Worm (Caenorhabditis elegans) whole organism, mixed stage, embryonic: ENCODE results near the gene F53H8.3.
A peak's percentile ranks its signal among the peaks of the same experiment; 100 is the strongest.

ENCODE experiments used
- M03D4.4 ChIP-seq: sonication (generic microtip); optimal IDR thresholded peaks from 2 replicates; lab custom pipeline; 2017; ENCODE audit warnings: mild to moderate bottlenecking, missing genetic modification characterization, missing compliant biosample characterization
- bed-3 ChIP-seq: fragments of 200-800 bp; sonication (Bioruptor generic); optimal IDR thresholded peaks from 3 replicates; lab custom pipeline; 2018; ENCODE audit warnings: mild to moderate bottlenecking, missing genetic modification characterization, moderate library complexity, missing compliant biosample characterization
- blmp-1 ChIP-seq: fragments of 150-350 bp; optimal IDR thresholded peaks from 2 replicates; lab custom pipeline; 2014; ENCODE audit warnings: missing biosample characterization, missing genetic modification characterization
- ceh-39 ChIP-seq: fragments of 150-350 bp; optimal IDR thresholded peaks from 2 replicates; lab custom pipeline; 2014; ENCODE audit warnings: missing biosample characterization, missing genetic modification characterization
- ceh-43 ChIP-seq: fragments of 200-800 bp; sonication (Bioruptor generic); optimal IDR thresholded peaks from 2 replicates; lab custom pipeline; 2018; ENCODE audit warnings: mild to moderate bottlenecking, missing genetic modification characterization, moderate library complexity, missing compliant biosample characterization
- ceh-83 ChIP-seq: fragments of 200-800 bp; sonication (Bioruptor generic); optimal IDR thresholded peaks from 2 replicates; lab custom pipeline; 2018; ENCODE audit warnings: mild to moderate bottlenecking, missing genetic modification characterization, missing compliant biosample characterization
- ces-1 ChIP-seq: fragments of 150-350 bp; optimal IDR thresholded peaks from 2 replicates; lab custom pipeline; 2014; ENCODE audit warnings: missing biosample characterization, missing genetic modification reagents, missing genetic modification characterization
- cnd-1 ChIP-seq: fragments of 200-800 bp; sonication (Bioruptor generic); optimal IDR thresholded peaks from 2 replicates; lab custom pipeline; 2018; ENCODE audit warnings: mild to moderate bottlenecking, missing genetic modification characterization, missing compliant biosample characterization
- drap-1 ChIP-seq: fragments of 200-800 bp; sonication (Bioruptor generic); optimal IDR thresholded peaks from 3 replicates; lab custom pipeline; 2018; ENCODE audit warnings: mild to moderate bottlenecking, missing genetic modification characterization, missing compliant biosample characterization
- elt-1 ChIP-seq: sonication (generic microtip); optimal IDR thresholded peaks from 2 replicates; lab custom pipeline; 2017; ENCODE audit warnings: missing genetic modification characterization, mild to moderate bottlenecking, missing compliant biosample characterization, antibody characterized with exemption, moderate library complexity, borderline replicate concordance; ENCODE audit not compliant: insufficient read depth
- ham-2 ChIP-seq: fragments of 200-800 bp; sonication (Bioruptor generic); optimal IDR thresholded peaks from 2 replicates; lab custom pipeline; 2018; ENCODE audit warnings: mild to moderate bottlenecking, missing genetic modification characterization, missing compliant biosample characterization
- hlh-1 ChIP-seq: fragments of 150-350 bp; optimal IDR thresholded peaks from 2 replicates; lab custom pipeline; 2014; ENCODE audit warnings: missing biosample characterization, missing genetic modification reagents, missing genetic modification characterization
- lin-13 ChIP-seq: fragments of 150-350 bp; optimal IDR thresholded peaks from 2 replicates; lab custom pipeline; 2014; ENCODE audit warnings: missing biosample characterization, missing genetic modification characterization
- lin-32 ChIP-seq: fragments of 200-800 bp; sonication (Bioruptor generic); optimal IDR thresholded peaks from 2 replicates; lab custom pipeline; 2018; ENCODE audit warnings: mild to moderate bottlenecking, missing genetic modification characterization, missing compliant biosample characterization
- lsy-2 ChIP-seq: fragments of 150-350 bp; optimal IDR thresholded peaks from 2 replicates; lab custom pipeline; 2014; ENCODE audit warnings: missing biosample characterization, missing genetic modification characterization
- mab-5 ChIP-seq: fragments of 150-350 bp; optimal IDR thresholded peaks from 2 replicates; lab custom pipeline; 2014; ENCODE audit warnings: missing biosample characterization, missing genetic modification characterization
- mep-1 ChIP-seq: fragments of 150-350 bp; optimal IDR thresholded peaks from 2 replicates; lab custom pipeline; 2017; ENCODE audit warnings: missing biosample characterization, missing genetic modification reagents, missing genetic modification characterization, inconsistent platforms
- mls-2 ChIP-seq: sonication (generic microtip); optimal IDR thresholded peaks from 2 replicates; lab custom pipeline; 2016; ENCODE audit warnings: mild to moderate bottlenecking, missing genetic modification characterization, moderate library complexity, missing compliant biosample characterization
- nhr-12 ChIP-seq: fragments of 150-350 bp; optimal IDR thresholded peaks from 2 replicates; lab custom pipeline; 2014; ENCODE audit warnings: missing biosample characterization, missing genetic modification characterization
- nhr-2 ChIP-seq: fragments of 150-350 bp; optimal IDR thresholded peaks from 2 replicates; lab custom pipeline; 2014; ENCODE audit warnings: missing biosample characterization, missing genetic modification characterization
- nhr-237 ChIP-seq: fragments of 150-350 bp; optimal IDR thresholded peaks from 2 replicates; lab custom pipeline; 2014; ENCODE audit warnings: missing biosample characterization, missing genetic modification characterization
- nhr-28 ChIP-seq: fragments of 150-350 bp; optimal IDR thresholded peaks from 2 replicates; lab custom pipeline; 2014; ENCODE audit warnings: missing biosample characterization, missing genetic modification characterization
- nhr-76 ChIP-seq: sonication (generic microtip); optimal IDR thresholded peaks from 2 replicates; lab custom pipeline; 2017; ENCODE audit warnings: missing biosample characterization, missing genetic modification characterization
- pha-4 ChIP-seq: fragments of 150-350 bp; optimal IDR thresholded peaks from 2 replicates; lab custom pipeline; 2018; ENCODE audit warnings: missing biosample characterization, missing genetic modification reagents, missing genetic modification characterization
- sem-2 ChIP-seq: fragments of 200-800 bp; sonication (Bioruptor generic); optimal IDR thresholded peaks from 2 replicates; lab custom pipeline; 2018; ENCODE audit warnings: mild to moderate bottlenecking, missing genetic modification characterization, missing compliant biosample characterization
- snpc-4 ChIP-seq: fragments of 150-350 bp; optimal IDR thresholded peaks from 2 replicates; lab custom pipeline; 2014; ENCODE audit warnings: missing biosample characterization, missing genetic modification characterization
- sptf-1 ChIP-seq: sonication (generic microtip); optimal IDR thresholded peaks from 2 replicates; lab custom pipeline; 2017; ENCODE audit warnings: mild to moderate bottlenecking, missing genetic modification characterization, moderate library complexity, missing compliant biosample characterization
- unc-120 ChIP-seq: sonication (generic microtip); optimal IDR thresholded peaks from 2 replicates; lab custom pipeline; 2017; ENCODE audit warnings: missing genetic modification characterization, missing compliant biosample characterization; ENCODE audit not compliant: poor library complexity, severe bottlenecking
- unc-39 ChIP-seq: fragments of 150-350 bp; optimal IDR thresholded peaks from 2 replicates; lab custom pipeline; 2014; ENCODE audit warnings: missing biosample characterization, missing genetic modification characterization
- unc-62 ChIP-seq: fragments of 150-350 bp; optimal IDR thresholded peaks from 2 replicates; lab custom pipeline; 2014; ENCODE audit warnings: missing biosample characterization, missing genetic modification reagents, missing genetic modification characterization
- zip-8 ChIP-seq: fragments of 150-350 bp; optimal IDR thresholded peaks from 2 replicates; lab custom pipeline; 2014; ENCODE audit warnings: missing biosample characterization, missing genetic modification characterization
- ztf-11 ChIP-seq: fragments of 150-350 bp; optimal IDR thresholded peaks from 2 replicates; lab custom pipeline; 2014; ENCODE audit warnings: missing biosample characterization, missing genetic modification characterization

F53H8.3 gene

ce11 chrX:954499-955061 is 16.2 kb downstream of the F53H8.3 start, which contains the start of gene apm-3:
Gene apm-3, plus strand, starts transcription at chrX:954975.
- TF ChIP-seq mls-2 (tag; lab: Kevin White, UChicago) (no peak), pha-4 (tag; lab: Kevin White, UChicago) (no peak), sem-2 (no peak), nhr-2 (peak; percentile 5), mep-1 (peak; percentile 51), ceh-39 (tag; lab: Kevin White, UChicago) (no peak), elt-1 (no peak), lin-13 (tag; lab: Kevin White, UChicago) (peak; percentile 12), nhr-12 (tag; lab: Kevin White, UChicago) (no peak), M03D4.4 (tag; lab: Kevin White, UChicago) (no peak), nhr-28 (tag; lab: Kevin White, UChicago) (no peak), unc-39 (tag; lab: Kevin White, UChicago) (no peak), lsy-2 (tag; lab: Kevin White, UChicago) (peak; percentile 6), ham-2 (GFP tag; lab: Kevin White, UChicago) (no peak), unc-62 (GFP tag; lab: Kevin White, UChicago) (peak; percentile 3), blmp-1 (tag; lab: Kevin White, UChicago) (no peak), ces-1 (GFP tag; lab: Kevin White, UChicago) (peak; percentile 82), sptf-1 (tag; lab: Kevin White, UChicago) (no peak)

- TF ChIP-seq lsy-2 (tag; lab: Kevin White, UChicago) = no peak
- no peak for TF ChIP-seq elt-1
- TF ChIP-seq nhr-76 (tag; lab: Kevin White, UChicago) = no peak
- no peak for TF ChIP-seq nhr-237 (tag; lab: Kevin White, UChicago)
- TF ChIP-seq lin-13 (tag; lab: Kevin White, UChicago) = no peak
These were observed 19.2 kb downstream of the F53H8.3 start, which contains the start of gene chil-10 for ce11 chrX:957581-957980. Gene chil-10, plus strand, starts transcription at chrX:957881.

ce11 chrX:960139-960538 is 21.8 kb downstream of the F53H8.3 start:
- TF ChIP-seq lin-32 (GFP tag; lab: Kevin White, UChicago) (no peak), mep-1 (no peak), snpc-4 (tag; lab: Kevin White, UChicago) (no peak), lin-13 (tag; lab: Kevin White, UChicago) (no peak), unc-120 (tag; lab: Kevin White, UChicago) (no peak), blmp-1 (tag; lab: Kevin White, UChicago) (no peak), ztf-11 (no peak), mab-5 (tag; lab: Kevin White, UChicago) (no peak), ham-2 (GFP tag; lab: Kevin White, UChicago) (no peak), nhr-2 (no peak), hlh-1 (no peak), ces-1 (GFP tag; lab: Kevin White, UChicago) (no peak), nhr-76 (tag; lab: Kevin White, UChicago) (no peak), M03D4.4 (tag; lab: Kevin White, UChicago) (no peak), elt-1 (no peak), sptf-1 (tag; lab: Kevin White, UChicago) (no peak), lsy-2 (tag; lab: Kevin White, UChicago) (no peak)

ce11 chrX:963171-963570 is 24.8 kb downstream of the F53H8.3 start, which contains the start of gene ncs-1:
Gene ncs-1, minus strand, starts transcription at chrX:963271.
- TF ChIP-seq drap-1 (GFP tag; lab: Kevin White, UChicago) (no peak), unc-39 (tag; lab: Kevin White, UChicago) (no peak), mls-2 (tag; lab: Kevin White, UChicago) (no peak), mab-5 (tag; lab: Kevin White, UChicago) (no peak), nhr-2 (no peak), blmp-1 (tag; lab: Kevin White, UChicago) (no peak), pha-4 (tag; lab: Kevin White, UChicago) (no peak), zip-8 (no peak), nhr-237 (tag; lab: Kevin White, UChicago) (no peak), nhr-12 (tag; lab: Kevin White, UChicago) (no peak), sptf-1 (tag; lab: Kevin White, UChicago) (no peak), lin-32 (GFP tag; lab: Kevin White, UChicago) (no peak), lin-13 (tag; lab: Kevin White, UChicago) (no peak), ham-2 (GFP tag; lab: Kevin White, UChicago) (no peak)

- TF ChIP-seq lin-13 (tag; lab: Kevin White, UChicago) (no peak), elt-1 (no peak), ceh-43 (no peak), mls-2 (tag; lab: Kevin White, UChicago) (no peak), mab-5 (tag; lab: Kevin White, UChicago) (no peak), ceh-39 (tag; lab: Kevin White, UChicago) (no peak), nhr-2 (no peak), ceh-83 (GFP tag; lab: Kevin White, UChicago) (no peak), unc-39 (tag; lab: Kevin White, UChicago) (no peak), sptf-1 (tag; lab: Kevin White, UChicago) (no peak), pha-4 (tag; lab: Kevin White, UChicago) (no peak), ham-2 (GFP tag; lab: Kevin White, UChicago) (no peak), cnd-1 (tag; lab: Kevin White, UChicago) (no peak), ztf-11 (no peak), drap-1 (GFP tag; lab: Kevin White, UChicago) (no peak), M03D4.4 (tag; lab: Kevin White, UChicago) (no peak), bed-3 (no peak), nhr-76 (tag; lab: Kevin White, UChicago) (no peak), lsy-2 (tag; lab: Kevin White, UChicago) (no peak)
These were observed 31.7 kb downstream of the F53H8.3 start, which contains the start of gene C44C1.6 for ce11 chrX:970072-970471. Gene C44C1.6, minus strand, starts transcription at chrX:970270.
